Worm (Caenorhabditis elegans) whole organism, young adult: ENCODE measurements around the gene unc-52.

ENCODE experiments used
- B0019.2 ChIP-seq: fragments of 200-800 bp; sonication (Bioruptor generic); conservative IDR thresholded peaks from 2 replicates; pipeline ENCODE4 v1.3.6; 2022; ENCODE audit warnings: missing genetic modification reagents, missing genetic modification characterization, missing compliant biosample characterization
- D2030.7 ChIP-seq: fragments of 200-800 bp; sonication (Bioruptor generic); IDR thresholded peaks from 2 replicates; pipeline ENCODE4 v1.3.6; 2022; ENCODE audit warnings: missing genetic modification reagents, missing genetic modification characterization, missing compliant biosample characterization
- F33H1.4 ChIP-seq: fragments of 200-800 bp; sonication (Bioruptor generic); IDR thresholded peaks from 2 replicates; pipeline ENCODE4 v1.3.6; 2022; ENCODE audit warnings: missing genetic modification reagents, missing genetic modification characterization, missing compliant biosample characterization
- F39B2.1 ChIP-seq: fragments of 200-800 bp; sonication (Bioruptor generic); IDR thresholded peaks from 2 replicates; pipeline ENCODE4 v1.3.6; 2022; ENCODE audit warnings: missing genetic modification reagents, missing genetic modification characterization, missing compliant biosample characterization
- F49E8.2 ChIP-seq: sonication (generic microtip); optimal IDR thresholded peaks from 3 replicates; lab custom pipeline; 2017; ENCODE audit warnings: missing genetic modification characterization, mild to moderate bottlenecking, missing compliant biosample characterization, antibody characterized with exemption, moderate library complexity; ENCODE audit not compliant: insufficient read depth
- F57A8.1 ChIP-seq: fragments of 200-800 bp; sonication (Bioruptor generic); optimal IDR thresholded peaks from 2 replicates; lab custom pipeline; 2018; ENCODE audit warnings: mild to moderate bottlenecking, missing genetic modification characterization, moderate library complexity, missing compliant biosample characterization
- T07F8.4 ChIP-seq: sonication (generic microtip); optimal IDR thresholded peaks from 2 replicates; lab custom pipeline; 2016; ENCODE audit warnings: mild to moderate bottlenecking, missing genetic modification characterization, moderate library complexity, missing compliant biosample characterization
- aptf-3 ChIP-seq: fragments of 200-800 bp; sonication (Bioruptor generic); IDR thresholded peaks from 2 replicates; pipeline ENCODE4 v1.3.6; 2022; ENCODE audit warnings: missing genetic modification characterization, missing compliant biosample characterization
- attf-3 ChIP-seq: fragments of 200-800 bp; sonication (Bioruptor generic); conservative IDR thresholded peaks from 2 replicates; pipeline ENCODE4 v1.3.6; 2022; ENCODE audit warnings: missing genetic modification reagents, missing genetic modification characterization, missing compliant biosample characterization
- attf-6 ChIP-seq: fragments of 200-800 bp; sonication (Bioruptor generic); IDR thresholded peaks from 2 replicates; pipeline ENCODE4 v1.3.6; 2022; ENCODE audit warnings: missing genetic modification reagents, missing genetic modification characterization, missing compliant biosample characterization
- cebp-2 ChIP-seq: fragments of 200-800 bp; sonication (Bioruptor generic); IDR thresholded peaks from 2 replicates; pipeline ENCODE4 v1.3.6; 2022; ENCODE audit warnings: missing genetic modification characterization, missing compliant biosample characterization
- ceh-40 ChIP-seq: fragments of 200-800 bp; sonication (Bioruptor generic); IDR thresholded peaks from 2 replicates; pipeline ENCODE4 v1.3.6; 2022; ENCODE audit warnings: missing genetic modification characterization, missing compliant biosample characterization
- efl-1 ChIP-seq: fragments of 150-350 bp; optimal IDR thresholded peaks from 2 replicates; lab custom pipeline; 2014; ENCODE audit warnings: missing biosample characterization, missing genetic modification reagents, missing genetic modification characterization
- egl-44 ChIP-seq: fragments of 200-800 bp; sonication (Bioruptor generic); IDR thresholded peaks from 2 replicates; pipeline ENCODE4 v1.3.6; 2022; ENCODE audit warnings: missing genetic modification reagents, missing genetic modification characterization, missing compliant biosample characterization
- gei-17 ChIP-seq: fragments of 200-800 bp; sonication (Bioruptor generic); optimal IDR thresholded peaks from 2 replicates; lab custom pipeline; 2018; ENCODE audit warnings: mild to moderate bottlenecking, missing genetic modification characterization, missing compliant biosample characterization
- hmg-1.2 ChIP-seq: fragments of 200-800 bp; sonication (Bioruptor generic); IDR thresholded peaks from 2 replicates; pipeline ENCODE4 v1.3.6; 2022; ENCODE audit warnings: missing genetic modification reagents, missing genetic modification characterization, missing compliant biosample characterization
- lin-54 ChIP-seq: fragments of 200-800 bp; sonication (Bioruptor generic); optimal IDR thresholded peaks from 2 replicates; lab custom pipeline; 2018; ENCODE audit warnings: mild to moderate bottlenecking, missing genetic modification characterization, missing compliant biosample characterization
- lir-1 ChIP-seq: fragments of 200-800 bp; sonication (Bioruptor generic); conservative IDR thresholded peaks from 2 replicates; pipeline ENCODE4 v1.3.6; 2022; ENCODE audit warnings: missing genetic modification reagents, missing genetic modification characterization, missing compliant biosample characterization
- lsy-27 ChIP-seq: sonication (generic microtip); optimal IDR thresholded peaks from 2 replicates; lab custom pipeline; 2017; ENCODE audit warnings: missing genetic modification characterization, mild to moderate bottlenecking, missing compliant biosample characterization, antibody characterized with exemption, missing genotype, borderline replicate concordance; ENCODE audit not compliant: insufficient read depth
- mel-28 ChIP-seq: sonication (generic microtip); optimal IDR thresholded peaks from 2 replicates; lab custom pipeline; 2016; ENCODE audit warnings: borderline replicate concordance, mild to moderate bottlenecking, missing genetic modification characterization, missing compliant biosample characterization
- mes-4 ChIP-seq: sonication (generic microtip); optimal IDR thresholded peaks from 2 replicates; lab custom pipeline; 2016; ENCODE audit warnings: missing genotype, missing genetic modification characterization, missing compliant biosample characterization
- mxl-1 ChIP-seq: sonication (generic microtip); optimal IDR thresholded peaks from 2 replicates; lab custom pipeline; 2016; ENCODE audit warnings: missing genetic modification characterization, missing compliant biosample characterization
- nfya-1 ChIP-seq: sonication (generic microtip); optimal IDR thresholded peaks from 2 replicates; lab custom pipeline; 2017; ENCODE audit warnings: antibody characterized with exemption, missing compliant biosample characterization, missing genetic modification characterization, borderline replicate concordance; ENCODE audit not compliant: insufficient read depth
- nfya-2 ChIP-seq: fragments of 200-800 bp; sonication (Bioruptor generic); IDR thresholded peaks from 2 replicates; pipeline ENCODE4 v1.3.6; 2022; ENCODE audit warnings: missing genetic modification reagents, missing genetic modification characterization, missing compliant biosample characterization
- nhr-120 ChIP-seq: fragments of 200-800 bp; sonication (Bioruptor generic); IDR thresholded peaks from 2 replicates; pipeline ENCODE4 v1.3.6; 2022; ENCODE audit warnings: missing genetic modification characterization, missing compliant biosample characterization
- pbrm-1 ChIP-seq: fragments of 200-800 bp; sonication (Bioruptor generic); IDR thresholded peaks from 2 replicates; pipeline ENCODE4 v1.3.6; 2022; ENCODE audit warnings: missing genetic modification reagents, missing genetic modification characterization, missing compliant biosample characterization
- rcor-1 ChIP-seq: fragments of 200-800 bp; sonication (Bioruptor generic); IDR thresholded peaks from 2 replicates; pipeline ENCODE4 v1.3.6; 2022; ENCODE audit warnings: missing genetic modification reagents, missing genetic modification characterization, missing compliant biosample characterization
- rec-8 ChIP-seq, 2 experiments: sonication (generic microtip); optimal IDR thresholded peaks; 2 replicates each; lab custom pipeline; 2016; ENCODE audit warnings: mild to moderate bottlenecking in 2 of 2, missing genetic modification characterization in 2 of 2, missing genetic modification reagents in 2 of 2, missing genotype in 2 of 2, missing biosample characterization in 1 of 2, missing compliant biosample characterization in 1 of 2, moderate library complexity in 1 of 2
- rpc-1 ChIP-seq, 2 experiments: fragments of 150-350 bp in 1 of 2; sonication (generic microtip) in 1 of 2; optimal IDR thresholded peaks; 2 replicates each; lab custom pipeline; 2014 to 2018; ENCODE audit warnings: missing biosample characterization in 1 of 2, missing genetic modification characterization in 1 of 2, missing genetic modification reagents in 1 of 2, missing genotype in 1 of 2
- sdz-38 ChIP-seq: sonication (generic microtip); optimal IDR thresholded peaks from 2 replicates; lab custom pipeline; 2016; ENCODE audit warnings: missing genotype, missing genetic modification characterization, missing compliant biosample characterization
- snpc-4 ChIP-seq, 5 experiments: fragments of 150-350 bp in 1 of 5; sonication (generic microtip) in 4 of 5; optimal IDR thresholded peaks; 2 replicates each; lab custom pipeline; 2014 to 2018; ENCODE audit warnings: missing genetic modification characterization in 5 of 5, missing biosample characterization in 3 of 5, antibody characterized with exemption in 2 of 5, mild to moderate bottlenecking in 2 of 5, missing compliant biosample characterization in 2 of 5, missing genotype in 2 of 5, moderate library complexity in 2 of 5, missing genetic modification reagents in 1 of 5
- zfh-2 ChIP-seq: fragments of 200-800 bp; sonication (Bioruptor generic); conservative IDR thresholded peaks from 2 replicates; pipeline ENCODE4 v1.3.6; 2022; ENCODE audit warnings: missing genetic modification reagents, missing genetic modification characterization, missing compliant biosample characterization
- zim-3 ChIP-seq: sonication (generic microtip); optimal IDR thresholded peaks from 2 replicates; lab custom pipeline; 2017; ENCODE audit warnings: mild to moderate bottlenecking, missing genetic modification characterization, moderate library complexity, missing compliant biosample characterization
- ztf-26 ChIP-seq: sonication (generic microtip); optimal IDR thresholded peaks from 2 replicates; lab custom pipeline; 2017; ENCODE audit warnings: missing genetic modification characterization, missing compliant biosample characterization

The unc-52 gene

DNA sequence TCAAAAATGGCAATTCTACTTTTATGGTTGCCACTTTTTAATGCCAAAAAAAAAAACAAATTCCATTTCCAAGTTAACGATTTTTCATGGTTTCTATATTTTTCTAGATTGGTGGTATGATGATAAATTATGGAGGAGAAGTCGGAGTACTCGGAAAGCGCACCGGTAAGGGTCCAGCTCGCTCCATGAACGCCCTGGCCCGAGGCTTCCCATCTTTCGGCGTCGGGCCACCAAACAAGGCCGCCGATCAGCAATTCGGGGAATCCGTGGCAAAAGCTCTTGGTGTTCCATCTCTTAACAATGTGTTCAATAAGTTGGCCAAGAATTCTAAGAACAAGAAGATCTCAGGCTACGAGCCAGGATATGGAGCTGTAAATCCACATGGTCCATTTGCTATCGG is 50.2 kb downstream of the unc-52 start:
- TF ChIP-seq zfh-2 (peak; percentile 66), gei-17 (GFP tag; lab: Kevin White, UChicago) (no peak), aptf-3 (GFP tag; lab: Robert Waterston, UW) (no peak)

ce11 chrII:14632823-14633222 is 51.4 kb downstream of the unc-52 start, which contains the start of gene C38C6.3:
Gene C38C6.3, plus strand, starts transcription at chrII:14633123.
- TF ChIP-seq ztf-26 (tag; lab: Kevin White, UChicago) (no peak), attf-6 (GFP tag; lab: Robert Waterston, UW) (no peak), B0019.2 (GFP tag; lab: Robert Waterston, UW) (no peak), efl-1 (no peak), nhr-120 (GFP tag; lab: Robert Waterston, UW) (no peak), rcor-1 (GFP tag; lab: Robert Waterston, UW) (no peak), nfya-1 (tag; lab: Kevin White, UChicago) (no peak), lir-1 (GFP tag; lab: Robert Waterston, UW) (no peak), egl-44 (GFP tag; lab: Robert Waterston, UW) (no peak), attf-3 (GFP tag; lab: Robert Waterston, UW) (no peak), lin-54 (GFP tag; lab: Kevin White, UChicago) (no peak), F33H1.4 (no peak), pbrm-1 (GFP tag; lab: Robert Waterston, UW) (no peak)

DNA sequence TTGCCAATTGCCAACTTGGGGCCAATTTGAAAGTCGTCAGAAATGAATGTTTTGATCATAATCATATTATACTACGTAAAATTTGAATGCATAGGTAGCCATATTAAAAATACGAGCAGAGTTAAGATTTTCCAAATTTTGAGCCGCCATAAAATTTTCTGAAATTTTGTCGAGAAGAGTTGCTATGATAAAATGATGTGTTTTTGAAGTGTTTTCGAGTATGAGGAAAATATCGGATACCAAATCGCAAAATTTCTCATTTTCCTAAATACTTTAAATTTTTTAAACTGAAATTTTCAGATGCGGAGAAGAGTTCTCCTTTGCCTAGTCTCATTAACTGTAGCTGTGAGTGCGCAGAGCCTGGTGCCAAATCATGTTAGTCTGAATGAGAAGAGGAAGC is 56.9 kb downstream of the unc-52 start, which contains the start of gene tag-297:
Gene tag-297, plus strand, starts transcription at position 301 of the 400 bp plus-strand sequence.
- TF ChIP-seq mes-4 (tag; lab: Kevin White, UChicago) (no peak), snpc-4 (GFP tag; optimal IDR thresholded peaks at IDR 0.05; lab: Kevin White, UChicago) (no peak), snpc-4 (tag; optimal IDR thresholded peaks at IDR 0.05; lab: Kevin White, UChicago) (no peak), mel-28 (tag; lab: Kevin White, UChicago) (no peak), attf-6 (GFP tag; lab: Robert Waterston, UW) (no peak), hmg-1.2 (GFP tag; lab: Robert Waterston, UW) (no peak), rec-8 (tag; optimal IDR thresholded peaks at IDR 0.05; lab: Kevin White, UChicago) (no peak), zim-3 (no peak), efl-1 (no peak), rpc-1 (optimal IDR thresholded peaks at IDR 0.05; lab: Kevin White, UChicago) (no peak), rpc-1 (tag; optimal IDR thresholded peaks at IDR 0.05; lab: Kevin White, UChicago) (no peak)

DNA sequence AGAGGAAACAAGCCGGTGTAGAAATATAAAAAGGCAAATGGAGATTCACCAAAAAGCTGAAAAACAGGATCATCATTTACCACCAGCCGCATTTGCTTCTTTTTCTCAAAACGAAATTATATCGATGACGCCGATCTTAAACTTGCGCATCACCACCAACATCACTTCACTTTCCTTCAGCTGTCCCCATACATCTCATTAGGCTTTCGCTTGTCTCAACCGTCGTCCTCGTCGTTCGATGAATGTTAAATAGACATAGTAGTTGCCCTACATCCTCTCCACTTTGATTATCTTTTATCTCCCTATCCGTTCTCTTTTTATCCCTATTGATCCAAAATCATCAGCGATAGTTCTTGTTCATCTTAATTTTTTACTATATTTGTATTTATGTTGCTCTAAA is 57.4 kb downstream of the unc-52 start:
- TF ChIP-seq F39B2.1 (GFP tag; lab: Robert Waterston, UW) = no peak
- TF ChIP-seq F57A8.1 (GFP tag; lab: Kevin White, UChicago) = no peak
- no peak for TF ChIP-seq F49E8.2 (tag; lab: Kevin White, UChicago)
- TF ChIP-seq D2030.7 (GFP tag; lab: Robert Waterston, UW) = no peak
- TF ChIP-seq cebp-2 = no peak
- TF ChIP-seq ceh-40 = no peak
- TF ChIP-seq mxl-1 (tag; lab: Kevin White, UChicago) = no peak
- no peak for TF ChIP-seq T07F8.4
- no peak for TF ChIP-seq F33H1.4
- no peak for TF ChIP-seq sdz-38 (tag; lab: Kevin White, UChicago)
- TF ChIP-seq nfya-2 (GFP tag; lab: Robert Waterston, UW) = no peak
- no peak for TF ChIP-seq lsy-27 (tag; lab: Kevin White, UChicago)
- TF ChIP-seq, all 124 proteins: peak for 0
